Worm (Caenorhabditis elegans) whole organism, midembryonic: Measurements from ENCODE around the gene sra-29.

Experiments used
- T22C8.4 ChIP-seq: fragments of 200-800 bp; sonication (Bioruptor generic); IDR thresholded peaks from 2 replicates; pipeline ENCODE4 v1.3.6; 2022; ENCODE audit warnings: missing genetic modification characterization, missing compliant biosample characterization
- cog-1 ChIP-seq: sonication (generic microtip); optimal IDR thresholded peaks from 2 replicates; lab custom pipeline; 2016; ENCODE audit warnings: missing genetic modification characterization, missing compliant biosample characterization
- flt-1 ChIP-seq: fragments of 200-800 bp; sonication (Bioruptor generic); IDR thresholded peaks from 2 replicates; pipeline ENCODE4 v1.3.6; 2022; ENCODE audit warnings: missing genetic modification characterization, missing compliant biosample characterization
- klf-2 ChIP-seq: fragments of 200-800 bp; sonication (Bioruptor generic); conservative IDR thresholded peaks from 2 replicates; pipeline ENCODE4 v1.3.6; 2022; ENCODE audit warnings: missing genetic modification reagents, missing genetic modification characterization, missing compliant biosample characterization
- med-1 ChIP-seq: sonication (generic microtip); optimal IDR thresholded peaks from 2 replicates; lab custom pipeline; 2017; ENCODE audit warnings: missing genetic modification characterization, mild to moderate bottlenecking, missing compliant biosample characterization, antibody characterized with exemption, missing genetic modification reagents; ENCODE audit not compliant: insufficient read depth
- ref-1 ChIP-seq: fragments of 200-800 bp; sonication (Bioruptor generic); conservative IDR thresholded peaks from 2 replicates; pipeline ENCODE4 v1.3.6; 2022; ENCODE audit warnings: missing genetic modification reagents, missing genetic modification characterization, missing compliant biosample characterization
- tab-1 ChIP-seq: fragments of 200-800 bp; sonication (Bioruptor generic); IDR thresholded peaks from 2 replicates; pipeline ENCODE4 v1.3.6; 2022; ENCODE audit warnings: missing genetic modification characterization, missing compliant biosample characterization
- ztf-23 ChIP-seq: fragments of 200-800 bp; sonication (Bioruptor generic); IDR thresholded peaks from 2 replicates; pipeline ENCODE4 v1.3.6; 2022; ENCODE audit warnings: missing genetic modification reagents, missing genetic modification characterization, missing compliant biosample characterization
- ztf-29 ChIP-seq: fragments of 200-800 bp; sonication (Bioruptor generic); IDR thresholded peaks from 2 replicates; pipeline ENCODE4 v1.3.6; 2022; ENCODE audit warnings: missing genetic modification reagents, missing genetic modification characterization, missing compliant biosample characterization

The sra-29 gene

DNA sequence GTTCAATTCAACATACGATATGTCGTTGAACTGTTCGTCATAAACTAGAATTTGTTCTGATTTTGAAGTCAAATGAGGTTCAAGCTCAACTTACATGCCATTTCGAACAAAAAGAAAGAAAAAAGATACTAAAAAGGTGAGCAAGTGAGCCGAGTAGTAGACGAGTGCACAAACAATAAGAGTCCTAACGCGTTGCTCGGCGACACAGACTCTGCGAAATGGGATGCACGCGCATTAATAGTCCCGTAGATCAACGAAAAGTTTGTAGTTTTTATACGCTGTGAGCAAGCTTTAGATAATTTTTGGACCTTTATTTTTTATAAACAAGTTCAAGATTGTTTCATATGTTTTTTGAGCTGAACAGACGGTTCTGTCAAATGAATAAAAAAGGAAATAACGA, 46.9 kb downstream of the sra-29 start, which contains the start of gene C56E6.4:
Gene C56E6.4, minus strand, starts transcription at position 101 of the 400 bp plus-strand sequence.
- no peak for TF ChIP-seq med-1 (GFP tag; lab: Kevin White, UChicago)
- TF ChIP-seq T22C8.4 (GFP tag; lab: Robert Waterston, UW): no peak
- no peak for TF ChIP-seq tab-1 (GFP tag; lab: Robert Waterston, UW)
- no peak for TF ChIP-seq flt-1 (GFP tag; lab: Robert Waterston, UW)
- TF ChIP-seq ztf-29 (GFP tag; lab: Robert Waterston, UW): no peak
- no peak for TF ChIP-seq cog-1 (tag; lab: Kevin White, UChicago)

DNA sequence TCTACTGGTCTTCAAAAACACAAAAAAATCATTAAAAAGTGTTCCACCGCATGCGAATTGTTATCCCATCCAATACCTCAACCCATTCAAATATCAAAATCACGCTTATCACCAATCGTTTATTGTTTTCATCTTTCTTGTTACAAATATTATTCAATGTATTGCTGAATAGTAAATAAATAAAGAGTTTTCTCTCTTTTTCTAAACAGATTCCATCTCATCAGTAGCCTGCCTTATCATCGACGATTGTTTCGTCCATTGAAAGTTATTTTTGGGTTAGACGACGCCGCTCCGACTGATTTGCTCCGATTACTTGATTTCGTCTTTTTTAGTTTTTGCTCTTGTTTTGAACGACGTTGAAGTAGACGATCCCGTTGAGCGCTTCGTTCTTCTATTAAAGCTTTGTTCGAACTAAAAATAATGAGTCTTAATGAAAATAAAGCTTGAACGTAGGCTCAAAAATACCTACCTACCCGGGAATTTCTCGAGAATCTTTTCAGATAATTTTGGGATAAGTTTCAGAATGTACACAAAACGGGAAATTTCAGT, 49.3 kb downstream of the sra-29 start:
- no peak for TF ChIP-seq ztf-23 (GFP tag; lab: Robert Waterston, UW)

DNA sequence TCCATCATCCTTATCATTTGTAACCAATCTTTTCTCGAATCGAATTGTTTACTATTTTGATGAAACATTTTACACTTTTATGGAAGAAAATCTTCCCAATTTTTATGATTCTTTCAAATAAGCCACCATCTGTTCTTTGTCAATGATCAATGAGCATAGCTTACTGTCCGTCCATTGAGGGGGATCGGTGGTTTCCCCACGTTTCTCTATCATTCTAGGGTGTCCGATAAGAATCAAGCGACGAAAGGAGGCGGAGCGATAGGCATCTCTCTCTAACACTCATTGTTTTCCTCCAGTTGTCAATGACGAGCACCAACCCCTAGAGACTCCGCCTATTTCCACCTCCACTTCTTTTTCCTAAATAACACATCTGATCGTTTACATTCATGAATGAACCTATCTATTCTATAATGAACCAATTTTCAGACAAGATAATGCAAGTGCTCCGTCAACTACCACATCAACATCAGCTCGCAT, 51.0 kb downstream of the sra-29 start, which contains the start of gene C56E6.2:
Gene C56E6.2, plus strand, starts transcription at position 427 of the 477 bp plus-strand sequence.
- no peak for TF ChIP-seq ref-1
- no peak for TF ChIP-seq med-1 (GFP tag; lab: Kevin White, UChicago)
- TF ChIP-seq flt-1 (GFP tag; lab: Robert Waterston, UW): no peak
- TF ChIP-seq tab-1 (GFP tag; lab: Robert Waterston, UW): no peak
- no peak for TF ChIP-seq cog-1 (tag; lab: Kevin White, UChicago)
- TF ChIP-seq klf-2: no peak
- no peak for TF ChIP-seq ztf-23 (GFP tag; lab: Robert Waterston, UW)
- no peak for TF ChIP-seq ztf-29 (GFP tag; lab: Robert Waterston, UW)
- no peak for TF ChIP-seq T22C8.4 (GFP tag; lab: Robert Waterston, UW)
